Fruit fly (Drosophila melanogaster) ovary, adult (tissue): Measurements from ENCODE around the gene CG31495.

ENCODE experiments used
- CG17801 ChIP-seq: fragments of 200-800 bp; optimal IDR thresholded peaks from 2 replicates; lab custom pipeline; 2019; ENCODE audit warnings: missing biosample characterization, mild to moderate bottlenecking, missing genetic modification characterization, moderate library complexity; ENCODE audit not compliant: partially characterized antibody

The CG31495 gene

dm6 chr3R:13819037-13819436, 20.7 kb downstream of the CG31495 start:
- TF ChIP-seq CG17801 (GFP tag; lab: Kevin White, UChicago), result no peak

- TF ChIP-seq CG17801 (GFP tag; lab: Kevin White, UChicago), result no peak
Observed at dm6 chr3R:13817480-13818305, 22.0 kb downstream of the CG31495 start.

dm6 chr3R:13816375-13816711, 23.4 kb downstream of the CG31495 start:
- peak; percentile 69 for TF ChIP-seq CG17801 (GFP tag; lab: Kevin White, UChicago)

- TF ChIP-seq CG17801 (GFP tag; lab: Kevin White, UChicago), result no peak
Observed at dm6 chr3R:13815566-13816374, 24.0 kb downstream of the CG31495 start.

dm6 chr3R:13815022-13815440, 24.7 kb downstream of the CG31495 start:
- no peak for TF ChIP-seq CG17801 (GFP tag; lab: Kevin White, UChicago)

- peak; percentile 52 for TF ChIP-seq CG17801 (GFP tag; lab: Kevin White, UChicago)
Observed at dm6 chr3R:13812736-13813250, 26.9 kb downstream of the CG31495 start, which contains the start of the genes tal-1A, tal-2A, tal-3A and tal-AA. tal-1A (plus strand) TSS chr3R:13813109. tal-2A (plus strand) TSS chr3R:13813109. tal-3A (plus strand) TSS chr3R:13813109. tal-AA (plus strand) TSS chr3R:13813109.

dm6 chr3R:13811737-13812136, 28.0 kb downstream of the CG31495 start:
- no peak for TF ChIP-seq CG17801 (GFP tag; lab: Kevin White, UChicago)

dm6 chr3R:13810308-13810707, 29.4 kb downstream of the CG31495 start:
- no peak for TF ChIP-seq CG17801 (GFP tag; lab: Kevin White, UChicago)

dm6 chr3R:13809261-13809660, 30.5 kb downstream of the CG31495 start:
- no peak for TF ChIP-seq CG17801 (GFP tag; lab: Kevin White, UChicago)

dm6 chr3R:13807906-13808305, 31.8 kb downstream of the CG31495 start:
- TF ChIP-seq CG17801 (GFP tag; lab: Kevin White, UChicago), result no peak

- no peak for TF ChIP-seq CG17801 (GFP tag; lab: Kevin White, UChicago)
Observed at dm6 chr3R:13807330-13807729, 32.4 kb downstream of the CG31495 start.

dm6 chr3R:13806710-13807093, 33.0 kb downstream of the CG31495 start:
- TF ChIP-seq CG17801 (GFP tag; lab: Kevin White, UChicago), result no peak

- TF ChIP-seq CG17801 (GFP tag; lab: Kevin White, UChicago), result no peak
Observed at dm6 chr3R:13806032-13806709, 33.6 kb downstream of the CG31495 start.

dm6 chr3R:13804971-13805603, 34.6 kb downstream of the CG31495 start:
- TF ChIP-seq CG17801 (GFP tag; lab: Kevin White, UChicago), result no peak
